Worm (Caenorhabditis elegans) whole organism, mixed stage, embryonic: ENCODE results near the gene ptr-18.

Experiments used
- blmp-1 ChIP-seq: fragments of 150-350 bp; optimal IDR thresholded peaks from 2 replicates; lab custom pipeline; 2014; ENCODE audit warnings: missing biosample characterization, missing genetic modification characterization
- mep-1 ChIP-seq: fragments of 150-350 bp; optimal IDR thresholded peaks from 2 replicates; lab custom pipeline; 2017; ENCODE audit warnings: missing biosample characterization, missing genetic modification reagents, missing genetic modification characterization, inconsistent platforms
- nhr-12 ChIP-seq: fragments of 150-350 bp; optimal IDR thresholded peaks from 2 replicates; lab custom pipeline; 2014; ENCODE audit warnings: missing biosample characterization, missing genetic modification characterization
- nhr-237 ChIP-seq: fragments of 150-350 bp; optimal IDR thresholded peaks from 2 replicates; lab custom pipeline; 2014; ENCODE audit warnings: missing biosample characterization, missing genetic modification characterization
- pha-4 ChIP-seq: fragments of 150-350 bp; optimal IDR thresholded peaks from 2 replicates; lab custom pipeline; 2018; ENCODE audit warnings: missing biosample characterization, missing genetic modification reagents, missing genetic modification characterization
- sem-2 ChIP-seq: fragments of 200-800 bp; sonication (Bioruptor generic); optimal IDR thresholded peaks from 2 replicates; lab custom pipeline; 2018; ENCODE audit warnings: mild to moderate bottlenecking, missing genetic modification characterization, missing compliant biosample characterization
- snpc-4 ChIP-seq: fragments of 150-350 bp; optimal IDR thresholded peaks from 2 replicates; lab custom pipeline; 2014; ENCODE audit warnings: missing biosample characterization, missing genetic modification characterization
- unc-62 ChIP-seq: fragments of 150-350 bp; optimal IDR thresholded peaks from 2 replicates; lab custom pipeline; 2014; ENCODE audit warnings: missing biosample characterization, missing genetic modification reagents, missing genetic modification characterization
- ztf-11 ChIP-seq: fragments of 150-350 bp; optimal IDR thresholded peaks from 2 replicates; lab custom pipeline; 2014; ENCODE audit warnings: missing biosample characterization, missing genetic modification characterization

- TF ChIP-seq mep-1 (tag; lab: Kevin White, UChicago) (no peak), snpc-4 (no peak), sem-2 (GFP tag; lab: Kevin White, UChicago) (no peak), pha-4 (tag; lab: Kevin White, UChicago) (no peak), blmp-1 (tag; lab: Kevin White, UChicago) (no peak), ztf-11 (tag; lab: Kevin White, UChicago) (no peak), nhr-237 (tag; lab: Kevin White, UChicago) (no peak), unc-62 (GFP tag; lab: Kevin White, UChicago) (no peak), nhr-12 (tag; lab: Kevin White, UChicago) (no peak)
Measured at ce11 chrII:12942496-12942895, 22.9 kb upstream of the ptr-18 start.
